Worm (Caenorhabditis elegans) whole organism, L2 larva: ENCODE data around the gene F57C2.5.

Experiments
- C34F6.9 ChIP-seq: fragments of 150-350 bp; optimal IDR thresholded peaks from 2 replicates; lab custom pipeline; 2014; ENCODE audit warnings: missing biosample characterization, missing genetic modification characterization
- F13H6.1 ChIP-seq: sonication (generic microtip); optimal IDR thresholded peaks from 2 replicates; lab custom pipeline; 2016; ENCODE audit warnings: missing genetic modification characterization, missing compliant biosample characterization
- R02D3.7 ChIP-seq: fragments of 150-350 bp; optimal IDR thresholded peaks from 2 replicates; lab custom pipeline; 2014; ENCODE audit warnings: missing biosample characterization, missing genetic modification characterization
- Y55F3AM.14 ChIP-seq: fragments of 200-800 bp; sonication (Bioruptor generic); optimal IDR thresholded peaks from 2 replicates; lab custom pipeline; 2018; ENCODE audit warnings: mild to moderate bottlenecking, missing genetic modification characterization, missing compliant biosample characterization
- ZK546.5 ChIP-seq: sonication (generic microtip); optimal IDR thresholded peaks from 2 replicates; lab custom pipeline; 2017; ENCODE audit warnings: missing biosample characterization, missing genetic modification characterization
- alr-1 ChIP-seq: fragments of 150-350 bp; optimal IDR thresholded peaks from 2 replicates; lab custom pipeline; 2014; ENCODE audit warnings: missing biosample characterization, missing genetic modification characterization
- blmp-1 ChIP-seq: sonication (generic microtip); optimal IDR thresholded peaks from 2 replicates; lab custom pipeline; 2017; ENCODE audit warnings: missing genetic modification characterization, mild to moderate bottlenecking, missing compliant biosample characterization, antibody characterized with exemption, moderate library complexity; ENCODE audit not compliant: insufficient read depth
- ceh-82 ChIP-seq: fragments of 150-350 bp; optimal IDR thresholded peaks from 2 replicates; lab custom pipeline; 2014; ENCODE audit warnings: missing biosample characterization, missing genetic modification characterization
- crh-2 ChIP-seq: sonication (generic microtip); optimal IDR thresholded peaks from 2 replicates; lab custom pipeline; 2017; ENCODE audit warnings: missing biosample characterization, missing genetic modification characterization
- egl-27 ChIP-seq: sonication (generic microtip); optimal IDR thresholded peaks from 3 replicates; lab custom pipeline; 2017; ENCODE audit warnings: missing biosample characterization, missing genetic modification reagents, missing genetic modification characterization
- elt-3 ChIP-seq: sonication (generic microtip); optimal IDR thresholded peaks from 2 replicates; lab custom pipeline; 2017; ENCODE audit warnings: missing biosample characterization, missing genetic modification characterization
- fos-1 ChIP-seq: fragments of 150-350 bp; optimal IDR thresholded peaks from 2 replicates; lab custom pipeline; 2014; ENCODE audit warnings: missing biosample characterization, missing genetic modification characterization
- gmeb-1 ChIP-seq: fragments of 150-350 bp; optimal IDR thresholded peaks from 2 replicates; lab custom pipeline; 2014; ENCODE audit warnings: missing biosample characterization, missing genetic modification characterization
- lin-11 ChIP-seq: fragments of 150-350 bp; sonication (generic microtip); optimal IDR thresholded peaks from 2 replicates; lab custom pipeline; 2014; ENCODE audit warnings: missing biosample characterization, missing genetic modification characterization, inconsistent platforms, mixed read lengths
- lsy-2 ChIP-seq, 2 experiments: fragments of 150-350 bp in 1 of 2; sonication (generic microtip) in 1 of 2; optimal IDR thresholded peaks; 2 replicates each; lab custom pipeline; 2014 to 2017; ENCODE audit warnings: missing biosample characterization in 2 of 2, missing genetic modification characterization in 2 of 2
- mab-5 ChIP-seq: fragments of 150-350 bp; optimal IDR thresholded peaks from 2 replicates; lab custom pipeline; 2014; ENCODE audit warnings: missing biosample characterization, missing genetic modification characterization
- mbf-1 ChIP-seq: sonication (generic microtip); optimal IDR thresholded peaks from 2 replicates; lab custom pipeline; 2017; ENCODE audit warnings: missing biosample characterization, missing genetic modification characterization
- nhr-11 ChIP-seq: fragments of 150-350 bp; optimal IDR thresholded peaks from 2 replicates; lab custom pipeline; 2014; ENCODE audit warnings: missing biosample characterization, missing genetic modification characterization
- nhr-129 ChIP-seq: fragments of 150-350 bp; optimal IDR thresholded peaks from 2 replicates; lab custom pipeline; 2014; ENCODE audit warnings: missing biosample characterization, missing genetic modification characterization
- nhr-21 ChIP-seq: fragments of 150-350 bp; optimal IDR thresholded peaks from 2 replicates; lab custom pipeline; 2014; ENCODE audit warnings: missing biosample characterization, missing genetic modification characterization
- nhr-25 ChIP-seq: fragments of 150-350 bp; sonication (generic microtip); optimal IDR thresholded peaks from 3 replicates; lab custom pipeline; 2014; ENCODE audit warnings: missing biosample characterization, missing genetic modification characterization
- sem-4 ChIP-seq: fragments of 150-350 bp; optimal IDR thresholded peaks from 2 replicates; lab custom pipeline; 2014; ENCODE audit warnings: missing biosample characterization, missing genetic modification reagents, missing genetic modification characterization
- skn-1 ChIP-seq: sonication (generic microtip); optimal IDR thresholded peaks from 2 replicates; lab custom pipeline; 2017; ENCODE audit warnings: missing biosample characterization, missing genetic modification characterization
- sma-3 ChIP-seq: sonication (generic microtip); optimal IDR thresholded peaks from 2 replicates; lab custom pipeline; 2016; ENCODE audit warnings: missing genetic modification reagents, missing genetic modification characterization, missing compliant biosample characterization
- sma-9 ChIP-seq, 2 experiments: fragments of 150-350 bp in 1 of 2; sonication (generic microtip) in 1 of 2; optimal IDR thresholded peaks; 2 replicates each; lab custom pipeline; 2014 to 2016; ENCODE audit warnings: missing genetic modification characterization in 2 of 2, mild to moderate bottlenecking in 1 of 2, missing biosample characterization in 1 of 2, missing compliant biosample characterization in 1 of 2, missing genetic modification reagents in 1 of 2, moderate library complexity in 1 of 2
- snpc-4 ChIP-seq: fragments of 150-350 bp; optimal IDR thresholded peaks from 2 replicates; lab custom pipeline; 2014; ENCODE audit warnings: missing biosample characterization, missing genetic modification characterization
- unc-55 ChIP-seq: fragments of 150-350 bp; sonication (generic microtip); optimal IDR thresholded peaks from 3 replicates; lab custom pipeline; 2014; ENCODE audit warnings: missing biosample characterization, missing genetic modification reagents, missing genetic modification characterization
- ztf-11 ChIP-seq: sonication (generic microtip); optimal IDR thresholded peaks from 2 replicates; lab custom pipeline; 2017; ENCODE audit warnings: missing biosample characterization, missing genetic modification characterization
- ztf-4 ChIP-seq: fragments of 150-350 bp; optimal IDR thresholded peaks from 2 replicates; lab custom pipeline; 2014; ENCODE audit warnings: missing biosample characterization, missing genetic modification characterization

F57C2.5 gene

ce11 chrII:14488661-14489060 lies 39.4 kb downstream of the F57C2.5 start, which contains the start of gene usp-14:
Gene usp-14 (minus strand): TSS chrII:14488688.
- no peak for TF ChIP-seq mbf-1 (tag; lab: Kevin White, UChicago)
- TF ChIP-seq F13H6.1 (tag; lab: Kevin White, UChicago): peak; percentile 42
- TF ChIP-seq lsy-2 (tag; optimal IDR thresholded peaks at IDR 0.05; lab: Kevin White, UChicago): peak; percentile 48 to 78
- peak; percentile 21 for TF ChIP-seq nhr-21 (tag; lab: Kevin White, UChicago)
- TF ChIP-seq ztf-11 (tag; lab: Kevin White, UChicago): no peak
- no peak for TF ChIP-seq ZK546.5 (tag; lab: Kevin White, UChicago)
- peak; percentile 26 for TF ChIP-seq sma-3 (GFP tag; lab: Kevin White, UChicago)
- TF ChIP-seq snpc-4 (tag; lab: Kevin White, UChicago): peak; percentile 14
- TF ChIP-seq lin-11 (tag; lab: Kevin White, UChicago): peak; percentile 14
- no peak for TF ChIP-seq sem-4 (tag; lab: Kevin White, UChicago)
- TF ChIP-seq blmp-1 (tag; lab: Kevin White, UChicago): no peak
- TF ChIP-seq C34F6.9 (tag; lab: Kevin White, UChicago): peak; percentile 72
- no peak for TF ChIP-seq nhr-11 (tag; lab: Kevin White, UChicago)
- TF ChIP-seq sma-9 (GFP tag; optimal IDR thresholded peaks at IDR 0.05; lab: Kevin White, UChicago): peak; percentile 19
- TF ChIP-seq sma-9 (tag; optimal IDR thresholded peaks at IDR 0.05; lab: Kevin White, UChicago): no peak
- TF ChIP-seq ceh-82 (tag; lab: Kevin White, UChicago): no peak
- TF ChIP-seq nhr-25 (tag; lab: Kevin White, UChicago): peak; percentile 57
- peak; percentile 23 for TF ChIP-seq fos-1 (tag; lab: Kevin White, UChicago)
- peak; percentile 71 for TF ChIP-seq skn-1 (tag; lab: Kevin White, UChicago)
- TF ChIP-seq unc-55 (GFP tag; lab: Kevin White, UChicago): peak; percentile 49
- peak; percentile 43 for TF ChIP-seq nhr-129 (tag; lab: Kevin White, UChicago)
- peak; percentile 82 for TF ChIP-seq gmeb-1 (tag; lab: Kevin White, UChicago)
- TF ChIP-seq crh-2 (tag; lab: Kevin White, UChicago): peak; percentile 90

DNA sequence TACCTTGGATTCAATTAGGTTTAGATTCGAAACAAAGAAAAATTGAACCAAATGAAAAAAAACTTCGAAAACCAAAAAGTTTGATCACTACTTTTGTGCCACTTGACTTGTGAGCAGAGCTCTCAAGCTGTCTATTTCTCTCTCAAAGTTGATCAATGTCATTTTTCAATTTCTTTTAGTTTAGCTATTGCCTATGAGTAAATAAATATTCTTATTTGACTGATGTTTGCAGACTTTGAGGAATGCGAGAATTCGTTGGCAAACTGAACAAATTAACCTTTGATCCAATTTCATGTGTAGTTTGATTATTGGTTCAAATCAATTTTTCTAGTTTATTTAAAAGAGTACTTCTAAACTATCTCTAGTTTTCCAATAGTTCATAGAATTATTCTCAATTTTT lies 44.2 kb downstream of the F57C2.5 start:
- TF ChIP-seq alr-1 (no peak), elt-3 (no peak), unc-55 (GFP tag; lab: Kevin White, UChicago) (no peak), C34F6.9 (tag; lab: Kevin White, UChicago) (no peak), ztf-4 (tag; lab: Kevin White, UChicago) (no peak), mab-5 (tag; lab: Kevin White, UChicago) (no peak), blmp-1 (tag; lab: Kevin White, UChicago) (no peak), R02D3.7 (tag; lab: Kevin White, UChicago) (no peak), snpc-4 (tag; lab: Kevin White, UChicago) (no peak), egl-27 (tag; lab: Kevin White, UChicago) (no peak)

- TF ChIP-seq blmp-1 (tag; lab: Kevin White, UChicago) (peak; percentile 29), nhr-25 (tag; lab: Kevin White, UChicago) (peak; percentile 21), nhr-21 (tag; lab: Kevin White, UChicago) (peak; percentile 42), lsy-2 (tag; optimal IDR thresholded peaks at IDR 0.05; lab: Kevin White, UChicago) (no peak)
These were observed 47.3 kb downstream of the F57C2.5 start for ce11 chrII:14480772-14481171.

DNA sequence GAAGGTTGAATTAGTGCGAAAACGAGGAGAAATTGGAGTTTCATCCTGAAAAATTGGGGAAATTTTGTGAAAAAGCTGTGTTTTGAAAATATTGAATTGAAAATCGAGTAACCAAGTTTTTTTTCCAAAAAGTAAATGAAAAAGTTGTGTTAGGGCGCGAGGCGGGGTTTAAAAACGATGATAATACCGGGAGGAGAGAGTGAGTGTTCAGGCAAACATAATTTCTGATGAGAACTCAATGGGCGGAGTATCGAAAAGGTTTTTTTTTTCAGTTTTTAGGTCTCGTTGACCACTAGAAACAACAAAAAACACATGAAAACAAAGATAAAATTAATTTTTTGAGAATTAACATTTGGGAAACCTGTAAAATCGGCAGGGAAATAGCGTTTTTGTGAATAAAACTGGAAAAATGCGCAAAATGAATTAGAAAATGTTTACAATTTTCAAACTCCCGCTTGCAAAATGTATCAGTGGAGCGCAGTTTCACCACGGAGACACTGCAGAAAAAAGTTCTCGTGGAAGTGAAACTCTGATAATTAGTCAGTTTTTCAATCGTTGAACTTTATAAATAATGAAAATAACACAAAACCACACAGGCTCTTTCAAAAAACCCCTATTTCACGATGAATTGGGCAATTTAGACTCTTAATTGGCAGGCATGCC lies 48.3 kb downstream of the F57C2.5 start, which contains the start of gene C13B4.1:
Gene C13B4.1, minus strand, starts transcription at position 51 of the 663 bp plus-strand sequence.
- TF ChIP-seq gmeb-1 (tag; lab: Kevin White, UChicago) (peak; percentile 6), Y55F3AM.14 (GFP tag; lab: Kevin White, UChicago) (no peak)
